ENCODE assay signal across 1 fruit fly cellular context in genomic region chr3R:23678349-23679193, dm6.
TF ChIP-seq lines count a peak whose summit lies in the region.

Gene GILT2, plus strand, starts transcription at chr3R:23678895.

TF ChIP-seq in whole organism, embryonic, 481 proteins besides CTCF, POLR2A, EP300 and RAD21 (continued from another document and continues in another):
- TF ChIP-seq CG15269 (tag; optimal IDR thresholded peaks at IDR 0.05; lab: Kevin White, UChicago) (peak; percentile 95), Dip3 (GFP tag; optimal IDR thresholded peaks at IDR 0.05; lab: Kevin White, UChicago) (peak; percentile 26), prd (optimal IDR thresholded peaks at IDR 0.05; lab: Kevin White, UChicago) (no peak), prd (GFP tag; IDR thresholded peaks at IDR 0.05; lab: Robert Waterston, UW) (peak; percentile 95), ind (GFP tag; optimal IDR thresholded peaks at IDR 0.05; lab: Kevin White, UChicago) (peak; percentile 90), Tbp (GFP tag; optimal IDR thresholded peaks at IDR 0.05; lab: Kevin White, UChicago) (no peak), slp2 (GFP tag; optimal IDR thresholded peaks at IDR 0.05; lab: Kevin White, UChicago) (no peak), pan (optimal IDR thresholded peaks at IDR 0.05; lab: Kevin White, UChicago) (no peak), pan (GFP tag; optimal IDR thresholded peaks at IDR 0.05 in 1 of 2, IDR thresholded peaks at IDR 0.05 in 1 of 2) (peak in 1 of 2 experiments; percentile 94), CG2875 (GFP tag; optimal IDR thresholded peaks at IDR 0.05; lab: Kevin White, UChicago) (peak; percentile 82), rib (GFP tag; IDR thresholded peaks at IDR 0.05; lab: Robert Waterston, UW) (peak; percentile 81), CG4404 (GFP tag; IDR thresholded peaks at IDR 0.05; lab: Robert Waterston, UW) (peak; percentile 76), CG1603 (tag; optimal IDR thresholded peaks at IDR 0.05; lab: Kevin White, UChicago) (no peak), ash1 (GFP tag; optimal IDR thresholded peaks at IDR 0.05; lab: Kevin White, UChicago) (no peak), tgo (GFP tag; IDR thresholded peaks at IDR 0.05; lab: Robert Waterston, UW) (peak; percentile 92), kay (GFP tag; optimal IDR thresholded peaks at IDR 0.05; lab: Kevin White, UChicago) (peak; percentile 76), trem (tag; optimal IDR thresholded peaks at IDR 0.05; lab: Kevin White, UChicago) (peak; percentile 73), CG2202 (tag; optimal IDR thresholded peaks at IDR 0.05; lab: Kevin White, UChicago) (peak; percentile 85), bab2 (GFP tag; optimal IDR thresholded peaks at IDR 0.05; lab: Kevin White, UChicago) (peak; percentile 54), Mad (GFP tag; optimal IDR thresholded peaks at IDR 0.05; lab: Kevin White, UChicago) (peak; percentile 75), CG10979 (tag; optimal IDR thresholded peaks at IDR 0.05; lab: Kevin White, UChicago) (peak; percentile 94), CG12744 (GFP tag; optimal IDR thresholded peaks at IDR 0.05; lab: Kevin White, UChicago) (peak; percentile 49), CG43689 (GFP tag; IDR thresholded peaks at IDR 0.05; lab: Robert Waterston, UW) (peak; percentile 51; the same call in 1 of the 2 replicates), CG4854 (GFP tag; optimal IDR thresholded peaks at IDR 0.05; lab: Kevin White, UChicago) (peak; percentile 77), CG31365 (tag; optimal IDR thresholded peaks at IDR 0.05; lab: Kevin White, UChicago) (peak; percentile 33), Fer1 (GFP tag; optimal IDR thresholded peaks at IDR 0.05; lab: Kevin White, UChicago) (peak; percentile 95), CG30431 (GFP tag; optimal IDR thresholded peaks at IDR 0.05; lab: Kevin White, UChicago) (peak; percentile 85), gcm2 (GFP tag; optimal IDR thresholded peaks at IDR 0.05; lab: Kevin White, UChicago) (peak; percentile 72), hb (GFP tag; IDR thresholded peaks at IDR 0.05; lab: Robert Waterston, UW; ENCODE audit: partially characterized antibody) (no peak), CG3163 (GFP tag; optimal IDR thresholded peaks at IDR 0.05; lab: Kevin White, UChicago) (no peak), usp (GFP tag; optimal IDR thresholded peaks at IDR 0.05; lab: Kevin White, UChicago) (no peak), Ada2b (GFP tag; IDR thresholded peaks at IDR 0.05; lab: Robert Waterston, UW) (peak; percentile 91), CG9437 (GFP tag; optimal IDR thresholded peaks at IDR 0.05; lab: Kevin White, UChicago) (peak; percentile 80), Ptx1 (GFP tag; IDR thresholded peaks at IDR 0.05; lab: Robert Waterston, UW) (peak; percentile 95), gsb-n (tag; optimal IDR thresholded peaks at IDR 0.05; lab: Kevin White, UChicago) (peak; percentile 86), CG10654 (GFP tag; optimal IDR thresholded peaks at IDR 0.05; lab: Kevin White, UChicago) (peak; percentile 78), Fer2 (tag; optimal IDR thresholded peaks at IDR 0.05; lab: Kevin White, UChicago) (peak; percentile 86), Side (GFP tag; optimal IDR thresholded peaks at IDR 0.05; lab: Kevin White, UChicago) (peak; percentile 14), grau (tag; optimal IDR thresholded peaks at IDR 0.05; lab: Kevin White, UChicago) (peak; percentile 92), Atf-2 (GFP tag; optimal IDR thresholded peaks at IDR 0.05; lab: Kevin White, UChicago) (peak; percentile 37), Ravus (GFP tag; IDR thresholded peaks at IDR 0.05; lab: Robert Waterston, UW) (peak; percentile 83), tx (GFP tag; optimal IDR thresholded peaks at IDR 0.05; lab: Kevin White, UChicago) (no peak), E2f1 (GFP tag; IDR thresholded peaks at IDR 0.05; lab: Robert Waterston, UW) (peak; percentile 88), so (GFP tag; IDR thresholded peaks at IDR 0.05; lab: Robert Waterston, UW) (peak; percentile 92), Atf3 (GFP tag; optimal IDR thresholded peaks at IDR 0.05; lab: Kevin White, UChicago) (peak; percentile 35), dm (GFP tag; optimal IDR thresholded peaks at IDR 0.05; lab: Kevin White, UChicago) (peak; percentile 28), ttk (GFP tag; IDR thresholded peaks at IDR 0.05; lab: Robert Waterston, UW) (peak; percentile 93), NK7.1 (GFP tag; optimal IDR thresholded peaks at IDR 0.05; lab: Kevin White, UChicago) (peak; percentile 18), zfh2 (GFP tag; optimal IDR thresholded peaks at IDR 0.05; lab: Kevin White, UChicago) (peak; percentile 6), sima (GFP tag; optimal IDR thresholded peaks at IDR 0.05; lab: Kevin White, UChicago) (no peak), ro (GFP tag; IDR thresholded peaks at IDR 0.05; lab: Robert Waterston, UW) (peak; percentile 70), al (GFP tag; IDR thresholded peaks at IDR 0.05; lab: Robert Waterston, UW) (peak; percentile 74), HmgD (GFP tag; optimal IDR thresholded peaks at IDR 0.05; lab: Kevin White, UChicago) (no peak), toy (GFP tag; IDR thresholded peaks at IDR 0.05; lab: Robert Waterston, UW) (peak; percentile 48), bbx (GFP tag; IDR thresholded peaks at IDR 0.05; lab: Robert Waterston, UW; ENCODE audit: partially characterized antibody) (no peak), CG9797 (GFP tag; optimal IDR thresholded peaks at IDR 0.05; lab: Kevin White, UChicago) (peak; percentile 11), cg (GFP tag; optimal IDR thresholded peaks at IDR 0.05; lab: Kevin White, UChicago) (no peak), lola (GFP tag; optimal IDR thresholded peaks at IDR 0.05; lab: Kevin White, UChicago) (peak in 1 of 3 experiments; percentile 88), insv (GFP tag; optimal IDR thresholded peaks at IDR 0.05; lab: Kevin White, UChicago) (peak in 1 of 2 experiments; percentile 76), Lim3 (GFP tag; IDR thresholded peaks at IDR 0.05; lab: Robert Waterston, UW) (peak; percentile 34; the same call in 1 of the 2 replicates), CG8388 (GFP tag; optimal IDR thresholded peaks at IDR 0.05; lab: Kevin White, UChicago) (peak; percentile 89), z (GFP tag; IDR thresholded peaks at IDR 0.05; lab: Robert Waterston, UW) (peak; percentile 36; the same call in 1 of the 3 replicates), Rfx (GFP tag; IDR thresholded peaks at IDR 0.05; lab: Robert Waterston, UW) (peak; percentile 94), Meics (GFP tag; optimal IDR thresholded peaks at IDR 0.05; lab: Kevin White, UChicago) (peak; percentile 95), Adf1 (GFP tag; IDR thresholded peaks at IDR 0.05; lab: Robert Waterston, UW) (peak; percentile 76), CG2199 (GFP tag; IDR thresholded peaks at IDR 0.05; lab: Robert Waterston, UW) (peak; percentile 73; the same call in 2 of the 3 replicates), CG17328 (GFP tag; IDR thresholded peaks at IDR 0.05; lab: Robert Waterston, UW) (peak; percentile 94), exex (tag; optimal IDR thresholded peaks at IDR 0.05; lab: Kevin White, UChicago) (peak; percentile 78), emc (GFP tag; optimal IDR thresholded peaks at IDR 0.05; lab: Kevin White, UChicago) (no peak), Optix (GFP tag; IDR thresholded peaks at IDR 0.05; lab: Robert Waterston, UW) (peak; percentile 90), CG15696 (tag; optimal IDR thresholded peaks at IDR 0.05; lab: Kevin White, UChicago) (peak; percentile 91), CG9932 (GFP tag; IDR thresholded peaks at IDR 0.05; lab: Robert Waterston, UW) (peak; percentile 83), sd (tag; optimal IDR thresholded peaks at IDR 0.05; lab: Kevin White, UChicago) (peak; percentile 78), Dll (GFP tag; IDR thresholded peaks at IDR 0.05; lab: Robert Waterston, UW; ENCODE audit: partially characterized antibody) (no peak), lmd (GFP tag; IDR thresholded peaks at IDR 0.05; lab: Robert Waterston, UW) (peak; percentile 95), unpg (GFP tag; optimal IDR thresholded peaks at IDR 0.05; lab: Kevin White, UChicago) (peak; percentile 92), Sox102F (GFP tag; optimal IDR thresholded peaks at IDR 0.05; lab: Kevin White, UChicago) (peak; percentile 95), CG3995 (GFP tag; optimal IDR thresholded peaks at IDR 0.05; lab: Kevin White, UChicago) (peak; percentile 42), CG13624 (GFP tag; optimal IDR thresholded peaks at IDR 0.05; lab: Kevin White, UChicago) (peak; percentile 64), sisA (GFP tag; IDR thresholded peaks at IDR 0.05; lab: Robert Waterston, UW) (peak; percentile 90), bigmax (GFP tag; optimal IDR thresholded peaks at IDR 0.05; lab: Kevin White, UChicago) (no peak), croc (GFP tag; conservative IDR thresholded peaks at IDR 0.05; lab: Robert Waterston, UW) (peak; percentile 89), ham (GFP tag; IDR thresholded peaks at IDR 0.05; lab: Robert Waterston, UW) (0 out of 2 replicates have a peak, but pooled peaks have one; percentile 28), CG4328 (GFP tag; optimal IDR thresholded peaks at IDR 0.05; lab: Kevin White, UChicago) (peak; percentile 82), CG4360 (GFP tag; IDR thresholded peaks at IDR 0.05; lab: Robert Waterston, UW) (peak; percentile 60), unc-4 (GFP tag; IDR thresholded peaks at IDR 0.05; lab: Robert Waterston, UW; ENCODE audit: partially characterized antibody) (no peak), CG15011 (GFP tag; optimal IDR thresholded peaks at IDR 0.05; lab: Kevin White, UChicago) (peak; percentile 88), row (GFP tag; IDR thresholded peaks at IDR 0.05; lab: Robert Waterston, UW) (peak; percentile 96), schlank (tag; optimal IDR thresholded peaks at IDR 0.05; lab: Kevin White, UChicago) (peak; percentile 53), jing (GFP tag; optimal IDR thresholded peaks at IDR 0.05; lab: Kevin White, UChicago) (peak; percentile 55), vnd (GFP tag; IDR thresholded peaks at IDR 0.05; lab: Robert Waterston, UW; ENCODE audit: partially characterized antibody) (no peak), sens-2 (GFP tag; IDR thresholded peaks at IDR 0.05; lab: Robert Waterston, UW) (peak; percentile 76), ERR (GFP tag; optimal IDR thresholded peaks at IDR 0.05; lab: Kevin White, UChicago) (no peak), CG12391 (tag; optimal IDR thresholded peaks at IDR 0.05; lab: Kevin White, UChicago) (peak; percentile 94), Scr (GFP tag; IDR thresholded peaks at IDR 0.05; lab: Robert Waterston, UW; ENCODE audit: partially characterized antibody) (no peak), Gsc (GFP tag; IDR thresholded peaks at IDR 0.05; lab: Robert Waterston, UW) (peak; percentile 63), CG4424 (GFP tag; optimal IDR thresholded peaks at IDR 0.05; lab: Kevin White, UChicago) (peak; percentile 92), CG11398 (GFP tag; optimal IDR thresholded peaks at IDR 0.05; lab: Kevin White, UChicago) (no peak), ase (GFP tag; IDR thresholded peaks at IDR 0.05; lab: Robert Waterston, UW) (peak; percentile 82), CG15073 (GFP tag; optimal IDR thresholded peaks at IDR 0.05; lab: Kevin White, UChicago) (peak; percentile 15), Dip2 (GFP tag; IDR thresholded peaks at IDR 0.05; lab: Robert Waterston, UW) (no peak), CG7928 (GFP tag; optimal IDR thresholded peaks at IDR 0.05; lab: Kevin White, UChicago) (peak; percentile 47), sens (GFP tag; lab: Kevin White, UChicago) (peak; percentile 93), CG16813 (GFP tag; IDR thresholded peaks at IDR 0.05; lab: Robert Waterston, UW; ENCODE audit: partially characterized antibody) (no peak), tll (GFP tag; optimal IDR thresholded peaks at IDR 0.05; lab: Kevin White, UChicago) (peak in 1 of 2 experiments; percentile 12), CG6654 (GFP tag; optimal IDR thresholded peaks at IDR 0.05; lab: Kevin White, UChicago) (peak; percentile 83), phol (tag; optimal IDR thresholded peaks at IDR 0.05; lab: Kevin White, UChicago) (peak; percentile 93), CG6791 (GFP tag; IDR thresholded peaks at IDR 0.05; lab: Robert Waterston, UW; ENCODE audit: partially characterized antibody) (no peak), CG9817 (tag; optimal IDR thresholded peaks at IDR 0.05; lab: Kevin White, UChicago) (peak; percentile 80), CG12299 (tag; optimal IDR thresholded peaks at IDR 0.05; lab: Kevin White, UChicago) (peak; percentile 84), CG14965 (GFP tag; optimal IDR thresholded peaks at IDR 0.05; lab: Kevin White, UChicago; ENCODE audit: borderline replicate concordance) (no peak), CG3847 (GFP tag; IDR thresholded peaks at IDR 0.05; lab: Robert Waterston, UW) (peak; percentile 92), gce (GFP tag; IDR thresholded peaks at IDR 0.05; lab: Robert Waterston, UW) (peak; percentile 85), BEAF-32 (GFP tag; optimal IDR thresholded peaks at IDR 0.05; lab: Kevin White, UChicago) (peak; percentile 1), Atf6 (GFP tag; IDR thresholded peaks at IDR 0.05; lab: Robert Waterston, UW) (peak; percentile 96), tup (GFP tag; optimal IDR thresholded peaks at IDR 0.05; lab: Kevin White, UChicago) (peak; percentile 63), ab (GFP tag; optimal IDR thresholded peaks at IDR 0.05; lab: Kevin White, UChicago) (peak; percentile 10), gcm (GFP tag; optimal IDR thresholded peaks at IDR 0.05; lab: Kevin White, UChicago) (peak; percentile 96), danr (GFP tag; IDR thresholded peaks at IDR 0.05; lab: Robert Waterston, UW) (peak; percentile 84), CG32767 (GFP tag; IDR thresholded peaks at IDR 0.05; lab: Robert Waterston, UW) (peak; percentile 94), grn (GFP tag; optimal IDR thresholded peaks at IDR 0.05; lab: Kevin White, UChicago) (peak; percentile 55), CG11456 (GFP tag; IDR thresholded peaks at IDR 0.05; lab: Robert Waterston, UW) (peak; percentile 85), Hmr (GFP tag; optimal IDR thresholded peaks at IDR 0.05; lab: Kevin White, UChicago) (peak; percentile 87), D (optimal IDR thresholded peaks at IDR 0.05; lab: Kevin White, UChicago) (no peak), D (GFP tag; optimal IDR thresholded peaks at IDR 0.05; lab: Kevin White, UChicago) (peak; percentile 89), CG11085 (GFP tag; IDR thresholded peaks at IDR 0.05; lab: Robert Waterston, UW) (peak; percentile 72), PHDP (tag; optimal IDR thresholded peaks at IDR 0.05; lab: Kevin White, UChicago) (peak; percentile 96), Neu2 (GFP tag; optimal IDR thresholded peaks at IDR 0.05; lab: Kevin White, UChicago; ENCODE audit: borderline replicate concordance) (no peak), Opbp (GFP tag; IDR thresholded peaks at IDR 0.05; lab: Robert Waterston, UW; ENCODE audit: partially characterized antibody) (no peak), tin (GFP tag; optimal IDR thresholded peaks at IDR 0.05; lab: Kevin White, UChicago) (peak; percentile 89), CG10431 (GFP tag; optimal IDR thresholded peaks at IDR 0.05; lab: Kevin White, UChicago) (peak; percentile 84), Dref (GFP tag; IDR thresholded peaks at IDR 0.05; lab: Robert Waterston, UW) (no peak)
